Fruit fly (Drosophila melanogaster) whole organism, pupa: ENCODE data around the gene opa.

Source experiments
- CG8159 ChIP-seq: fragments of 200-800 bp; sonication (Bioruptor generic); optimal IDR thresholded peaks from 3 replicates; lab custom pipeline; 2018; ENCODE audit warnings: missing biosample characterization, mild to moderate bottlenecking, missing genetic modification characterization, moderate library complexity
- EcR ChIP-seq: fragments of 200-800 bp; sonication (Bioruptor generic); optimal IDR thresholded peaks from 3 replicates; lab custom pipeline; 2019; ENCODE audit warnings: missing biosample characterization, missing genetic modification characterization, mild to moderate bottlenecking, moderate library complexity, missing genetic modification reagents
- Ets98B ChIP-seq: fragments of 200-800 bp; sonication (Bioruptor generic); IDR thresholded peaks from 2 replicates; pipeline ENCODE4 v1.3.6; 2022; ENCODE audit warnings: missing biosample characterization, missing genetic modification characterization
- Pif1A ChIP-seq: fragments of 200-800 bp; sonication (Bioruptor generic); optimal IDR thresholded peaks from 3 replicates; lab custom pipeline; 2016; ENCODE audit warnings: missing biosample characterization, missing genetic modification characterization
- Pif1B ChIP-seq: fragments of 200-800 bp; sonication (Bioruptor generic); optimal IDR thresholded peaks from 3 replicates; lab custom pipeline; 2016; ENCODE audit warnings: missing biosample characterization, missing genetic modification characterization

DNA sequence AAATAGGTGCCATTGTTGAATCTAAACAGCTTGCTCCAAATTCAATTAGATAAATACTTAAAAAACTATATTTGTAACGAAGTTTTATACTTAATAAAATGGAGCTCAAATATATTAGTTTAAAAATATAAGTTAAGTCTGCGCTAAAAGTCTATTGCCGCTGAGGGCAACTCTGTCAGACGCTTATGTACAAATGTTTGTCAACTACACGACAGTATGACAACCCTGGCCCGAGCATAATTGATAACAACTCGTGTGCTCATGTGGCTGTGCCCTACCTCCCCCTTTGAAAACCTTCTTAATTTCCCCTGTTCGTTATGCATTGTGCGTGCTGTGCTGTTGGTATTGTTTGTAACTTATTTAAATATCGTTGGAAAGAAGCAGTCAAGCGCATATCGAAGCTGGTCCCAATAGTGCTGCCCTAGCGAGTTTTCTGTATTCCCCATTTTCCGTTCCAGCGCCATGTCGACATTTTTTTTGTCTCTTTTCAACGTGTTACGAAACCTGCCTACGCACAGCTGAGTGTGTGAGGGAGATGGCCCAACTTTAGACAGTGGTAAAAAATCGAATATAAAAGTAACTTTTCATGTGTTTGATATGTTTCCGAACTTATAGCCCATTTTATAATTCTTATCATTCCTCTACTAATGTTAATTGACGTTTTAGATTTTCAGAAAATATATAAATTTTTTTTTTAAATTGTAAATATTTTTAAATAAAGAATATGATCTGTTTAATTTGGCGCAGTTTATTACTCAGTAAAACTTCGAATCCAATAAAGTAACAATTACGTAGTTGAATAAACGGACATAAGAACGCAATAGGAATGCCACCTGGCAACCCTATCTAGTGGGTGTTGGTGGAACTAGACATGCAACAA, 47.5 kb upstream of the opa start:
- TF ChIP-seq Ets98B (GFP tag; lab: Robert Waterston, UW) (no peak), Pif1B (GFP tag; lab: Kevin White, UChicago) (no peak), EcR (GFP tag; lab: Kevin White, UChicago) (no peak), Pif1A (GFP tag; lab: Kevin White, UChicago) (no peak), CG8159 (tag; lab: Kevin White, UChicago) (peak; percentile 62)
